Worm (Caenorhabditis elegans) whole organism, late embryonic: Measurements from ENCODE around the gene spin-4.

Experiments used
- ceh-9 ChIP-seq: sonication (generic microtip); optimal IDR thresholded peaks from 2 replicates; lab custom pipeline; 2016; ENCODE audit warnings: mild to moderate bottlenecking, missing genetic modification characterization, inconsistent platforms, missing compliant biosample characterization
- ets-4 ChIP-seq: sonication (generic microtip); optimal IDR thresholded peaks from 2 replicates; lab custom pipeline; 2016; ENCODE audit warnings: missing genetic modification characterization, missing compliant biosample characterization
- gmeb-2 ChIP-seq: sonication (generic microtip); optimal IDR thresholded peaks from 2 replicates; lab custom pipeline; 2016; ENCODE audit warnings: missing genetic modification characterization, inconsistent platforms, missing compliant biosample characterization
- hlh-15 ChIP-seq: sonication (generic microtip); optimal IDR thresholded peaks from 2 replicates; lab custom pipeline; 2016; ENCODE audit warnings: missing genetic modification characterization, missing compliant biosample characterization
- pqm-1 ChIP-seq: sonication (generic microtip); optimal IDR thresholded peaks from 2 replicates; lab custom pipeline; 2016; ENCODE audit warnings: missing genetic modification characterization, missing compliant biosample characterization
- ttx-3 ChIP-seq: sonication (generic microtip); optimal IDR thresholded peaks from 2 replicates; lab custom pipeline; 2016; ENCODE audit warnings: missing genetic modification reagents, missing genetic modification characterization, missing compliant biosample characterization

- TF ChIP-seq gmeb-2 = no peak
- no peak for TF ChIP-seq pqm-1 (tag; lab: Kevin White, UChicago)
- TF ChIP-seq ets-4 (tag; lab: Kevin White, UChicago) = no peak
- no peak for TF ChIP-seq ceh-9 (tag; lab: Kevin White, UChicago)
- TF ChIP-seq ttx-3 (tag; lab: Kevin White, UChicago) = no peak
- no peak for TF ChIP-seq hlh-15 (tag; lab: Kevin White, UChicago)
These were observed 43.4 kb upstream of the spin-4 start for ce11 chrIII:12644669-12645068.
